Worm (Caenorhabditis elegans): Measurements from ENCODE around the gene T22E5.1.

The T22E5.1 gene

DNA sequence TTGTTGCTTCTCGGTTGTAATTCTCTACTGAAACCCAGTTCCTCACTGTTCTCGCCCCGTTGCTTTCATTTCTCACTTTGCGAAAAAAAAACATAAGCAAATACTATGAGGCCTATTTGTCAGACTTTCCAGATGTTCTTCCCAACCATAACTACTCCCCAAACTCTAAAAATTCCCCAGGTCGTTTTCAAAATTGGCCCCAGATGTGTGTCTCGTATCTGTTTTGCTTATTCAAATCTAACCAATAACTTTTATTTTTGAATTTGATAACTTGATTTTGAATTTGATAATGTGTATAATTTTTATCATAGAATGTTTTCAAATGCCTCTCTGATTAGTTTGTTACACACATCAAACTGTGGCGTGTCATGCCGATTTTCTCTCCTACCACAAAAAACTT, 4.9 kb upstream of the T22E5.1 start:
- TF ChIP-seq fkh-4 (tag; optimal IDR thresholded peaks at IDR 0.05; ENCODE audit: borderline replicate concordance), result peak; percentile 65
- no peak for TF ChIP-seq unc-130 (tag; optimal IDR thresholded peaks at IDR 0.05)
- no peak for TF ChIP-seq ama-1 (optimal IDR thresholded peaks at IDR 0.05)
- no peak for TF ChIP-seq fos-1 (tag; optimal IDR thresholded peaks at IDR 0.05)
- TF ChIP-seq ceh-82 (tag; optimal IDR thresholded peaks at IDR 0.05), result no peak
- TF ChIP-seq ztf-11 (tag; optimal IDR thresholded peaks at IDR 0.05), result no peak
- TF ChIP-seq efl-1 (optimal IDR thresholded peaks at IDR 0.05), result no peak
- peak in 1 of 2 experiments; percentile 70 for TF ChIP-seq efl-1 (GFP tag; optimal IDR thresholded peaks at IDR 0.05 in 1 of 2)
- peak; percentile 81 for TF ChIP-seq dsc-1 (tag; optimal IDR thresholded peaks at IDR 0.05)
- TF ChIP-seq Y116A8C.19 (tag; optimal IDR thresholded peaks at IDR 0.05; ENCODE audit: borderline replicate concordance), result no peak
- no peak for TF ChIP-seq lin-39 (tag; optimal IDR thresholded peaks at IDR 0.05)
- no peak for TF ChIP-seq sox-4 (tag; optimal IDR thresholded peaks at IDR 0.05)
- no peak for TF ChIP-seq ces-1 (GFP tag; optimal IDR thresholded peaks at IDR 0.05)
- no peak for TF ChIP-seq nhr-237 (tag; optimal IDR thresholded peaks at IDR 0.05)
- TF ChIP-seq sup-37 (GFP tag; optimal IDR thresholded peaks at IDR 0.05), result no peak

DNA sequence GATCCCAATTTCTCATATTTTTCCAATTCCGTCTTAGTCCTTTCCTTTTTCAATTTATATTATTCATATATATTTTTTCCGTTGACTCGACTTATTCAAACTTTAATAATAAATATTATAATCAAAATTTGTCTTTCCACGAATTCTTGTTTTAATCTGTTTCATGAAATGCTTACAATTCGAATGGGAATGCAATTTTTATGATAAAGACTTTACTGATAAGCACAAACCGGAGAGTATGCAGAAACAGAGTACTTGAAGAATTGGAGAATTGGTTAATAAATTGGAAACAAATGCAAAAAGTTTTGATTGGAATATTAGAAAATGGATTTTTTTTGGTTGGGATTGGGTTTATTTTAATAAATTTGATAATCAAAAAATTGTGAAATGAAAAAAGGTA, 4.4 kb upstream of the T22E5.1 start:
- TF ChIP-seq elt-2 (tag; optimal IDR thresholded peaks at IDR 0.05) (peak; percentile 82), lin-14 (GFP tag; optimal IDR thresholded peaks at IDR 0.05) (peak; percentile 30), egl-13 (tag; optimal IDR thresholded peaks at IDR 0.05) (no peak), nhr-19 (GFP tag; conservative IDR thresholded peaks at IDR 0.05) (no peak), Y116A8C.19 (tag; optimal IDR thresholded peaks at IDR 0.05; ENCODE audit: borderline replicate concordance) (no peak), snpc-4 (tag; optimal IDR thresholded peaks at IDR 0.05) (no peak)

DNA sequence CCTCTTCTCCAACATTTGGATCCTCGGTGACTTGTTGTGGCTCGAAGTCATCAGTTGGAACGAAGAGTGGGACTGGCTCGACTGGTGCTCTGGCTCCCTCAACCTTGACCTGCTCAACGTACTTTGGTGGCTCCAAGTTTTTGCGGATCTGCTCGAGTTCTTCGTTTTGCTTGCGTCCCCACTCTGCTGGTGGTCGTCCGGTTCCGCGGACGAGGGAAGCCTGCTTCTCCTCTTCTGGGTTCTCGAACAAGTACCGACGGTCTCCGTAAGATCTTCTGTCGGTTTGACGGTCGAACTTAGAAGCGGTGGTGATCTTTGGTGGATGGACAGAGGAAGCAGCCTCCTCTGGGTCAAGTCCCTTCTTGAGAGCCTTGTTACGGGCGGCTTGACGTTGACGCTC, 4.0 kb upstream of the T22E5.1 start:
- TF ChIP-seq aly-2 (tag; optimal IDR thresholded peaks at IDR 0.05) (no peak), nhr-11 (tag; optimal IDR thresholded peaks at IDR 0.05) (no peak), irx-1 (tag; optimal IDR thresholded peaks at IDR 0.05) (no peak), fos-1 (tag; optimal IDR thresholded peaks at IDR 0.05) (no peak), ces-1 (GFP tag; optimal IDR thresholded peaks at IDR 0.05) (no peak), nhr-237 (tag; optimal IDR thresholded peaks at IDR 0.05) (no peak), nhr-47 (tag; optimal IDR thresholded peaks at IDR 0.05) (no peak)

DNA sequence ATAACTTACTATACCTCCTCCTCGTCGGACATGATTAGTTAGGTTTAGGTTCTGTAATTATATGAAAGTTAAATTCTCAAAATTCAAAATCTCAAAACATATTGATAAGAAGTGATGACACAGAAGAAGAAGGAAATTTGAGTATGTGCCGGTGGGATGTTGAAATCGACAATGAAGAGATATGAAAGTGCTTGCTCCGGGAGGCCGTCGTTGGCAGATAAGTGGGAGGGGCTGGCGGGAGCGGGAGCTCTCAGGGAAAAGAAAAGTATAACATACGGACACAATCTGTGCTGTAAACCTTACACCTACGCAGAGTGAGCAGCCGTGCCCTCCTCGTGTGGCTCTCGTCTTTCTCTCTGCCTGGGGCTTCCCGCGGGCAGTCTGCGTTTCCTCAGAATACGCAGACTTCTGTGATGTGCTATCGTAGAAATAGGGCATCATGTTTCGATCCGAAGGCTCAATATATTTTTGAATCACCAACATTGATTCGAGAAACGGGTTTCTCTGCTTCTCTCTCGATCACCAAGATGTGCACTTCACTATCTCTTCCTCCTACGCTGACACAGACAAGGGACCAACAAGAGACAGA, 2.4 kb upstream of the T22E5.1 start, which contains the start of gene mup-2:
Gene mup-2 (minus strand): TSS at position 51 of the 589 bp plus-strand sequence.
- peak; percentile 61 for TF ChIP-seq snu-23 (GFP tag; optimal IDR thresholded peaks at IDR 0.05)
- TF ChIP-seq unc-130 (tag; optimal IDR thresholded peaks at IDR 0.05), result peak; percentile 50
- TF ChIP-seq skn-1 (tag; optimal IDR thresholded peaks at IDR 0.05), result no peak
- peak in 1 of 2 experiments; percentile 20 for TF ChIP-seq mdl-1 (tag; optimal IDR thresholded peaks at IDR 0.05)
- no peak for TF ChIP-seq zag-1 (tag; optimal IDR thresholded peaks at IDR 0.05)
- peak; percentile 13 for TF ChIP-seq fkh-4 (tag; optimal IDR thresholded peaks at IDR 0.05; ENCODE audit: borderline replicate concordance)
- TF ChIP-seq nhr-237 (tag; optimal IDR thresholded peaks at IDR 0.05), result no peak
- TF ChIP-seq rnt-1 (tag; optimal IDR thresholded peaks at IDR 0.05), result peak; percentile 69
- peak; percentile 77 for TF ChIP-seq pag-3 (tag; optimal IDR thresholded peaks at IDR 0.05; ENCODE audit: borderline replicate concordance, insufficient read depth)
- TF ChIP-seq unc-86 (tag; optimal IDR thresholded peaks at IDR 0.05), result no peak
- peak; percentile 50 for TF ChIP-seq nhr-20 (tag; optimal IDR thresholded peaks at IDR 0.05)
- no peak for TF ChIP-seq ama-1 (optimal IDR thresholded peaks at IDR 0.05)
- TF ChIP-seq nhr-12 (tag; optimal IDR thresholded peaks at IDR 0.05), result no peak
- peak in 1 of 2 experiments; percentile 21 for TF ChIP-seq efl-1 (optimal IDR thresholded peaks at IDR 0.05)
- peak in 1 of 2 experiments; percentile 0 for TF ChIP-seq efl-1 (GFP tag; optimal IDR thresholded peaks at IDR 0.05 in 1 of 2)
- peak; percentile 2 for TF ChIP-seq lin-39 (tag; optimal IDR thresholded peaks at IDR 0.05)
- TF ChIP-seq swsn-7 (tag; optimal IDR thresholded peaks at IDR 0.05), result peak; percentile 24
- TF ChIP-seq lsy-2 (tag; optimal IDR thresholded peaks at IDR 0.05), result peak; percentile 22 to 60
- TF ChIP-seq dsc-1 (tag; optimal IDR thresholded peaks at IDR 0.05), result peak; percentile 88
- TF ChIP-seq hlh-17 (GFP tag; optimal IDR thresholded peaks at IDR 0.05; ENCODE audit: borderline replicate concordance), result no peak
- no peak for TF ChIP-seq unc-30 (tag; optimal IDR thresholded peaks at IDR 0.05)
- peak; percentile 89 for TF ChIP-seq nhr-71 (tag; optimal IDR thresholded peaks at IDR 0.05)
- TF ChIP-seq tbx-2 (tag; optimal IDR thresholded peaks at IDR 0.05), result peak; percentile 49
- TF ChIP-seq elt-3 (tag; optimal IDR thresholded peaks at IDR 0.05), result no peak
- peak; percentile 80 for TF ChIP-seq lin-14 (GFP tag; optimal IDR thresholded peaks at IDR 0.05)
- TF ChIP-seq ceh-63 (GFP tag; optimal IDR thresholded peaks at IDR 0.05), result no peak
- peak; percentile 8 for TF ChIP-seq xbp-1 (tag; optimal IDR thresholded peaks at IDR 0.05)
- no peak for TF ChIP-seq vab-15 (tag; optimal IDR thresholded peaks at IDR 0.05)
- peak; percentile 9 for TF ChIP-seq sup-37 (GFP tag; optimal IDR thresholded peaks at IDR 0.05)
- no peak for TF ChIP-seq nhr-85 (tag)
- no peak for TF ChIP-seq snpc-4 (tag; optimal IDR thresholded peaks at IDR 0.05)
- TF ChIP-seq isw-1 (GFP tag; IDR thresholded peaks at IDR 0.05), result no peak
